In the genomic region with DNA sequence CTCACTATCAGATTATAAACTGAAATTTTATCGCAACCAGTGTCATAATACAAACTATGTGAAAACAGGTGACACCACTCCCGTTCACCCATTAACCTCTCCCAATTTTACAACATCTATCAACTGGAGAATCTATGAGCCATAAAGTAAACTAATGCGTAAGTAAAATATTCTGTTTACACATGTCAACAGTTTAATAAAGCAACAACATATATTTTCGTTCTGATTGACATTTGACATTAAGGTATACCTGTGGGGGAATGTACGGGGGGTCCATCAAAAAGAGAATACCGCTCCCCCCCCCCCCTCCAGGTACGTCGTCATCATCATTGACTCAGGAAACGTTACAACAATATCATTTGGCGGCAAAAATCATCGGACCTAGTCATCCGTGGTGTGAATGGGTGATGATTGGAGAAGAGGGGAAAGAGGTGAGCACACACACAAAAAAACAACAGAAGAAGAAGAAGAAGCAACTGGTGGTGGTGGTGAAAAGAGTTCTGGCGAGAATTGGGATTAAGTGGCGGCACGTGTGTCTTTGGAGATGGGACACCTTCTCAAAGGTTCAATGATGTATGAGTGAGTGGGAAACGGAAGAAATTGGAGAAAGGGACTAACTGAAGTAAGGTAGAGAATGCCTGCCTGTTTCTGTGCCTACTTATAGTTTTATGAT, we compare ENCODE assay signal across 5 worm cellular contexts.
TF ChIP-seq lines count a peak whose summit lies in the region.

No protein-coding gene starts in this region.

TF ChIP-seq in whole organism, L3 larva, 47 proteins besides CTCF, POLR2A, EP300 and RAD21:
- TF ChIP-seq nhr-77 (tag; optimal IDR thresholded peaks at IDR 0.05; lab: Kevin White, UChicago), result no peak
- peak; percentile 54 for TF ChIP-seq pha-4 (tag; optimal IDR thresholded peaks at IDR 0.05; lab: Kevin White, UChicago)

TF ChIP-seq in whole organism, L4 larva, 104 proteins besides CTCF, POLR2A, EP300 and RAD21:
- TF ChIP-seq nhr-10 (tag; optimal IDR thresholded peaks at IDR 0.05; lab: Kevin White, UChicago) (no peak), hlh-11 (tag; optimal IDR thresholded peaks at IDR 0.05; lab: Kevin White, UChicago) (no peak), nhr-11 (tag; optimal IDR thresholded peaks at IDR 0.05; lab: Kevin White, UChicago) (no peak), nhr-25 (tag; optimal IDR thresholded peaks at IDR 0.05; lab: Kevin White, UChicago; ENCODE audit: borderline replicate concordance, insufficient read depth) (no peak), Y5F2A.4 (GFP tag; optimal IDR thresholded peaks at IDR 0.05; lab: Kevin White, UChicago) (no peak), egl-43 (GFP tag; IDR thresholded peaks at IDR 0.05; lab: Robert Waterston, UW) (no peak), R02D3.7 (tag; optimal IDR thresholded peaks at IDR 0.05; lab: Kevin White, UChicago) (no peak), nhr-6 (tag; optimal IDR thresholded peaks at IDR 0.05; lab: Kevin White, UChicago) (peak; percentile 42), mdt-29 (GFP tag; IDR thresholded peaks at IDR 0.05; lab: Robert Waterston, UW) (no peak), F37D6.2 (tag; optimal IDR thresholded peaks at IDR 0.05; lab: Kevin White, UChicago) (no peak), spr-1 (tag; optimal IDR thresholded peaks at IDR 0.05; lab: Kevin White, UChicago) (no peak), Y48G9A.11 (GFP tag; IDR thresholded peaks at IDR 0.05; lab: Robert Waterston, UW) (no peak), snpc-4 (tag; optimal IDR thresholded peaks at IDR 0.05; lab: Kevin White, UChicago) (no peak), ceh-20 (GFP tag; IDR thresholded peaks at IDR 0.05; lab: Robert Waterston, UW) (no peak), lsy-2 (tag; optimal IDR thresholded peaks at IDR 0.05; lab: Kevin White, UChicago) (no peak), aha-1 (tag; lab: Kevin White, UChicago) (peak; percentile 48), pha-4 (GFP tag; IDR thresholded peaks at IDR 0.05; lab: Robert Waterston, UW) (no peak), pha-4 (tag; optimal IDR thresholded peaks at IDR 0.05; lab: Kevin White, UChicago) (peak; percentile 22), aly-2 (tag; optimal IDR thresholded peaks at IDR 0.05; lab: Kevin White, UChicago) (no peak)

TF ChIP-seq in whole organism, late embryonic, 69 proteins besides CTCF, POLR2A, EP300 and RAD21:
- TF ChIP-seq unc-55 (GFP tag; optimal IDR thresholded peaks at IDR 0.05; lab: Kevin White, UChicago) (peak; percentile 26), ceh-24 (tag; optimal IDR thresholded peaks at IDR 0.05; lab: Kevin White, UChicago) (no peak), pat-9 (tag; optimal IDR thresholded peaks at IDR 0.05; lab: Kevin White, UChicago) (peak; percentile 36)

TF ChIP-seq in whole organism, midembryonic, 9 proteins besides CTCF, POLR2A, EP300 and RAD21:
- no peak for TF ChIP-seq ztf-23 (GFP tag; IDR thresholded peaks at IDR 0.05; lab: Robert Waterston, UW)
- no peak for TF ChIP-seq T22C8.4 (GFP tag; IDR thresholded peaks at IDR 0.05; lab: Robert Waterston, UW)
- 0 out of 2 replicates have a peak, but pooled peaks have one; percentile 23 for TF ChIP-seq klf-2 (GFP tag; conservative IDR thresholded peaks at IDR 0.05; lab: Robert Waterston, UW)
- peak; percentile 45 for TF ChIP-seq cog-1 (tag; optimal IDR thresholded peaks at IDR 0.05; lab: Kevin White, UChicago)

TF ChIP-seq in whole organism, mixed stage, embryonic, 35 proteins besides CTCF, POLR2A, EP300 and RAD21:
- TF ChIP-seq snpc-4 (tag; optimal IDR thresholded peaks at IDR 0.05; lab: Kevin White, UChicago) (no peak), elt-3 (tag; optimal IDR thresholded peaks at IDR 0.05; lab: Kevin White, UChicago) (no peak), nhr-76 (tag; optimal IDR thresholded peaks at IDR 0.05; lab: Kevin White, UChicago) (no peak), unc-62 (GFP tag; optimal IDR thresholded peaks at IDR 0.05; lab: Kevin White, UChicago) (peak; percentile 84), lin-13 (tag; optimal IDR thresholded peaks at IDR 0.05; lab: Kevin White, UChicago) (no peak), lsy-2 (tag; optimal IDR thresholded peaks at IDR 0.05; lab: Kevin White, UChicago) (no peak), ceh-39 (tag; optimal IDR thresholded peaks at IDR 0.05; lab: Kevin White, UChicago) (no peak), unc-39 (tag; optimal IDR thresholded peaks at IDR 0.05; lab: Kevin White, UChicago) (no peak), hlh-1 (tag; optimal IDR thresholded peaks at IDR 0.05; lab: Kevin White, UChicago) (peak; percentile 59), ceh-43 (GFP tag; optimal IDR thresholded peaks at IDR 0.05; lab: Kevin White, UChicago) (no peak), nhr-237 (tag; optimal IDR thresholded peaks at IDR 0.05; lab: Kevin White, UChicago) (no peak), unc-120 (tag; optimal IDR thresholded peaks at IDR 0.05; lab: Kevin White, UChicago; ENCODE audit: poor library complexity, severe bottlenecking) (peak; percentile 45), blmp-1 (tag; optimal IDR thresholded peaks at IDR 0.05; lab: Kevin White, UChicago) (no peak), elt-1 (tag; optimal IDR thresholded peaks at IDR 0.05; lab: Kevin White, UChicago; ENCODE audit: borderline replicate concordance, insufficient read depth) (no peak), lin-32 (GFP tag; optimal IDR thresholded peaks at IDR 0.05; lab: Kevin White, UChicago) (no peak), M03D4.4 (tag; optimal IDR thresholded peaks at IDR 0.05; lab: Kevin White, UChicago) (peak; percentile 9), mls-2 (tag; optimal IDR thresholded peaks at IDR 0.05; lab: Kevin White, UChicago) (peak; percentile 36), mep-1 (tag; optimal IDR thresholded peaks at IDR 0.05; lab: Kevin White, UChicago) (no peak), drap-1 (GFP tag; optimal IDR thresholded peaks at IDR 0.05; lab: Kevin White, UChicago) (no peak), pha-4 (tag; optimal IDR thresholded peaks at IDR 0.05; lab: Kevin White, UChicago) (no peak), nhr-2 (tag; optimal IDR thresholded peaks at IDR 0.05; lab: Kevin White, UChicago) (peak; percentile 57), nhr-28 (tag; optimal IDR thresholded peaks at IDR 0.05; lab: Kevin White, UChicago) (no peak), zip-8 (tag; optimal IDR thresholded peaks at IDR 0.05; lab: Kevin White, UChicago) (no peak), sptf-1 (tag; optimal IDR thresholded peaks at IDR 0.05; lab: Kevin White, UChicago) (no peak), mab-5 (tag; optimal IDR thresholded peaks at IDR 0.05; lab: Kevin White, UChicago) (no peak)
